Fruit fly (Drosophila melanogaster) S2 (cell line): ENCODE results near the gene CG3517.

ENCODE experiments used
- CG8478 ChIP-seq: fragments of >200 bp; optimal IDR thresholded peaks from 2 replicates; lab custom pipeline; 2018
- CTCF ChIP-seq, 2 experiments: fragments of >200 bp; optimal IDR thresholded peaks; 2 replicates each; lab custom pipeline; 2018

DNA sequence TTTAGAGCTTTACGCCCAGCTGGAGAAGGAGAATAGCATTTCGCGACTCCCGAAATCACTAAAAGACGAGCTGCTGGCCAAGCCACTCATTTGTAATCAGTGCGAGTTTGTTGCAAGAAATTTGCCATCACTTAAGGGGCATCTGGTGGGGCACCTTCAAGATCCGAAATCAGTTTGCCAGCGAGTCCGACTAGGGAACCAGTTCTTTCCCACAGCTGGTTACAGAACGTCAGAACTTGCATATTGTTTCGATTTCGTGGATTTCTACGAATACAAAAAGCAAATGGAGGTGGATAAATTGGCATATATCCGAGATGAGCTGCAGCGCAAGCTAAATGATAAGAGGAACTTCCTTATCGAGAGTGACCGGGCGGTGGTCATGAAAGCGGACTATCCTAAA lies 20.7 kb downstream of the CG3517 start:
- TF ChIP-seq CG8478 (lab: Kevin White, UChicago) (no peak), CTCF (optimal IDR thresholded peaks at IDR 0.05; lab: Kevin White, UChicago) (no peak)
